Worm (Caenorhabditis elegans) whole organism, early embryonic: Measurements from ENCODE around the gene eif-3.D.

Source experiments
- ama-1 ChIP-seq: fragments of 150-350 bp; optimal IDR thresholded peaks from 2 replicates; lab custom pipeline; 2014
- ceh-13 ChIP-seq: fragments of 200-800 bp; sonication (Bioruptor generic); optimal IDR thresholded peaks from 2 replicates; lab custom pipeline; 2018; ENCODE audit warnings: mild to moderate bottlenecking, missing genetic modification characterization, missing compliant biosample characterization
- ets-7 ChIP-seq: sonication (generic microtip); optimal IDR thresholded peaks from 2 replicates; lab custom pipeline; 2016; ENCODE audit warnings: missing genotype, missing genetic modification characterization, missing compliant biosample characterization
- flt-1 ChIP-seq: fragments of 200-800 bp; sonication (Bioruptor generic); IDR thresholded peaks from 2 replicates; pipeline ENCODE4 v1.3.6; 2022; ENCODE audit warnings: missing genetic modification characterization, missing compliant biosample characterization
- hmbx-1 ChIP-seq: sonication (generic microtip); optimal IDR thresholded peaks from 2 replicates; lab custom pipeline; 2016; ENCODE audit warnings: mild to moderate bottlenecking, missing genetic modification characterization, missing compliant biosample characterization
- hnd-1 ChIP-seq: sonication (generic microtip); optimal IDR thresholded peaks from 2 replicates; lab custom pipeline; 2016; ENCODE audit warnings: missing genetic modification characterization, missing compliant biosample characterization
- tbx-37 ChIP-seq: fragments of 200-800 bp; sonication (Bioruptor generic); conservative IDR thresholded peaks from 2 replicates; pipeline ENCODE4 v1.3.6; 2022; ENCODE audit warnings: missing genetic modification reagents, missing genetic modification characterization, missing compliant biosample characterization

ce11 chrIII:8964684-8965283 lies 6.6 kb downstream of the eif-3.D start:
- TF ChIP-seq hmbx-1 (tag; lab: Kevin White, UChicago) (no peak), flt-1 (GFP tag; lab: Robert Waterston, UW) (no peak), tbx-37 (no peak), ama-1 (lab: Kevin White, UChicago) (no peak), hnd-1 (tag; lab: Kevin White, UChicago) (no peak), ceh-13 (no peak), ets-7 (tag; lab: Kevin White, UChicago) (no peak)
